Worm (Caenorhabditis elegans) whole organism, young adult: ENCODE results near the gene ZK180.5.
A peak's percentile ranks its signal among the peaks of the same experiment; 100 is the strongest.

ENCODE experiments used
- C06A6.2 ChIP-seq: fragments of 200-800 bp; sonication (Bioruptor generic); conservative IDR thresholded peaks from 2 replicates; pipeline ENCODE4 v1.3.6; 2022; ENCODE audit warnings: missing genetic modification characterization, missing compliant biosample characterization
- C17E4.6 ChIP-seq: fragments of 200-800 bp; sonication (Bioruptor generic); IDR thresholded peaks from 2 replicates; pipeline ENCODE4 v1.3.6; 2022; ENCODE audit warnings: missing genetic modification reagents, missing genetic modification characterization, missing compliant biosample characterization
- F10E7.11 ChIP-seq: sonication (generic microtip); optimal IDR thresholded peaks from 2 replicates; lab custom pipeline; 2017; ENCODE audit warnings: mild to moderate bottlenecking, missing genetic modification characterization, moderate library complexity, missing compliant biosample characterization
- F33H1.4 ChIP-seq: fragments of 200-800 bp; sonication (Bioruptor generic); IDR thresholded peaks from 2 replicates; pipeline ENCODE4 v1.3.6; 2022; ENCODE audit warnings: missing genetic modification reagents, missing genetic modification characterization, missing compliant biosample characterization
- F39B2.1 ChIP-seq: fragments of 200-800 bp; sonication (Bioruptor generic); IDR thresholded peaks from 2 replicates; pipeline ENCODE4 v1.3.6; 2022; ENCODE audit warnings: missing genetic modification reagents, missing genetic modification characterization, missing compliant biosample characterization
- F49E8.2 ChIP-seq: sonication (generic microtip); optimal IDR thresholded peaks from 3 replicates; lab custom pipeline; 2017; ENCODE audit warnings: missing genetic modification characterization, mild to moderate bottlenecking, missing compliant biosample characterization, antibody characterized with exemption, moderate library complexity; ENCODE audit not compliant: insufficient read depth
- F55B11.4 ChIP-seq: sonication (generic microtip); optimal IDR thresholded peaks from 2 replicates; lab custom pipeline; 2016; ENCODE audit warnings: missing compliant biosample characterization, missing genetic modification characterization, borderline replicate concordance; ENCODE audit not compliant: insufficient read depth
- K12H6.12 ChIP-seq: fragments of 200-800 bp; sonication (Bioruptor generic); optimal IDR thresholded peaks from 2 replicates; lab custom pipeline; 2018; ENCODE audit warnings: mild to moderate bottlenecking, missing genetic modification characterization, missing compliant biosample characterization
- Y67H2A.10 ChIP-seq: fragments of 200-800 bp; sonication (Bioruptor generic); conservative IDR thresholded peaks from 2 replicates; pipeline ENCODE4 v1.3.6; 2022; ENCODE audit warnings: missing genetic modification reagents, missing genetic modification characterization, missing compliant biosample characterization
- akir-1 ChIP-seq: fragments of 200-800 bp; sonication (Bioruptor generic); optimal IDR thresholded peaks from 2 replicates; lab custom pipeline; 2018; ENCODE audit warnings: mild to moderate bottlenecking, missing genetic modification characterization, moderate library complexity, missing compliant biosample characterization
- cebp-1 ChIP-seq, 2 experiments: fragments of 200-800 bp in 1 of 2; sonication (Bioruptor generic) in 1 of 2; sonication (generic microtip) in 1 of 2; IDR thresholded peaks in 1 of 2; optimal IDR thresholded peaks in 1 of 2; 2 replicates each; pipeline versions ENCODE4 v1.3.6 to Lab custom; 2017 to 2022; ENCODE audit warnings: missing compliant biosample characterization in 2 of 2, missing genetic modification characterization in 2 of 2, mild to moderate bottlenecking in 1 of 2, missing genetic modification reagents in 1 of 2, moderate library complexity in 1 of 2
- ceh-100 ChIP-seq: fragments of 200-800 bp; sonication (Bioruptor generic); IDR thresholded peaks from 2 replicates; pipeline ENCODE4 v1.3.6; 2022; ENCODE audit warnings: missing genetic modification reagents, missing genetic modification characterization, missing compliant biosample characterization
- ceh-27 ChIP-seq: fragments of 200-800 bp; sonication (Bioruptor generic); optimal IDR thresholded peaks from 2 replicates; lab custom pipeline; 2018; ENCODE audit warnings: mild to moderate bottlenecking, missing genetic modification characterization, moderate library complexity, missing compliant biosample characterization
- ceh-58 ChIP-seq: fragments of 200-800 bp; sonication (Bioruptor generic); IDR thresholded peaks from 2 replicates; pipeline ENCODE4 v1.3.6; 2022; ENCODE audit warnings: missing genetic modification characterization, missing compliant biosample characterization
- dox-1 ChIP-seq: fragments of 200-800 bp; sonication (Bioruptor generic); IDR thresholded peaks from 2 replicates; pipeline ENCODE4 v1.3.6; 2022; ENCODE audit warnings: missing genetic modification reagents, missing genetic modification characterization, missing compliant biosample characterization
- efl-1 ChIP-seq: fragments of 150-350 bp; optimal IDR thresholded peaks from 2 replicates; lab custom pipeline; 2014; ENCODE audit warnings: missing biosample characterization, missing genetic modification reagents, missing genetic modification characterization
- egl-18 ChIP-seq: fragments of 200-800 bp; sonication (Bioruptor generic); IDR thresholded peaks from 2 replicates; pipeline ENCODE4 v1.3.6; 2022; ENCODE audit warnings: missing genetic modification reagents, missing genetic modification characterization, missing compliant biosample characterization
- egl-44 ChIP-seq: fragments of 200-800 bp; sonication (Bioruptor generic); IDR thresholded peaks from 2 replicates; pipeline ENCODE4 v1.3.6; 2022; ENCODE audit warnings: missing genetic modification reagents, missing genetic modification characterization, missing compliant biosample characterization
- egrh-3 ChIP-seq: fragments of 200-800 bp; sonication (Bioruptor generic); IDR thresholded peaks from 2 replicates; pipeline ENCODE4 v1.3.6; 2022; ENCODE audit warnings: missing genetic modification reagents, missing genetic modification characterization, missing compliant biosample characterization
- ekl-4 ChIP-seq: fragments of 200-800 bp; sonication (Bioruptor generic); IDR thresholded peaks from 2 replicates; pipeline ENCODE4 v1.3.6; 2022; ENCODE audit warnings: missing genetic modification reagents, missing genetic modification characterization, missing compliant biosample characterization
- hmg-1.2 ChIP-seq: fragments of 200-800 bp; sonication (Bioruptor generic); IDR thresholded peaks from 2 replicates; pipeline ENCODE4 v1.3.6; 2022; ENCODE audit warnings: missing genetic modification reagents, missing genetic modification characterization, missing compliant biosample characterization
- hrde-1 ChIP-seq: sonication (generic microtip); optimal IDR thresholded peaks from 2 replicates; lab custom pipeline; 2016; ENCODE audit warnings: missing genetic modification characterization, mild to moderate bottlenecking, missing compliant biosample characterization, moderate library complexity, missing genotype, missing genetic modification reagents, borderline replicate concordance
- lag-1 ChIP-seq: fragments of 200-800 bp; sonication (Bioruptor generic); IDR thresholded peaks from 2 replicates; pipeline ENCODE4 v1.3.6; 2022; ENCODE audit warnings: missing genetic modification reagents, missing genetic modification characterization, missing compliant biosample characterization
- lin-26 ChIP-seq: fragments of 200-800 bp; sonication (Bioruptor generic); IDR thresholded peaks from 2 replicates; pipeline ENCODE4 v1.3.6; 2022; ENCODE audit warnings: missing genetic modification reagents, missing genetic modification characterization, missing compliant biosample characterization
- lin-54 ChIP-seq: fragments of 200-800 bp; sonication (Bioruptor generic); optimal IDR thresholded peaks from 2 replicates; lab custom pipeline; 2018; ENCODE audit warnings: mild to moderate bottlenecking, missing genetic modification characterization, missing compliant biosample characterization
- lir-1 ChIP-seq: fragments of 200-800 bp; sonication (Bioruptor generic); conservative IDR thresholded peaks from 2 replicates; pipeline ENCODE4 v1.3.6; 2022; ENCODE audit warnings: missing genetic modification reagents, missing genetic modification characterization, missing compliant biosample characterization
- lsy-27 ChIP-seq: sonication (generic microtip); optimal IDR thresholded peaks from 2 replicates; lab custom pipeline; 2017; ENCODE audit warnings: missing genetic modification characterization, mild to moderate bottlenecking, missing compliant biosample characterization, antibody characterized with exemption, missing genotype, borderline replicate concordance; ENCODE audit not compliant: insufficient read depth
- madf-8 ChIP-seq: fragments of 200-800 bp; sonication (Bioruptor generic); conservative IDR thresholded peaks from 2 replicates; pipeline ENCODE4 v1.3.6; 2022; ENCODE audit warnings: missing genetic modification reagents, missing genetic modification characterization, missing compliant biosample characterization
- mes-4 ChIP-seq: sonication (generic microtip); optimal IDR thresholded peaks from 2 replicates; lab custom pipeline; 2016; ENCODE audit warnings: missing genotype, missing genetic modification characterization, missing compliant biosample characterization
- nfya-2 ChIP-seq: fragments of 200-800 bp; sonication (Bioruptor generic); IDR thresholded peaks from 2 replicates; pipeline ENCODE4 v1.3.6; 2022; ENCODE audit warnings: missing genetic modification reagents, missing genetic modification characterization, missing compliant biosample characterization
- nhr-179 ChIP-seq: sonication (generic microtip); optimal IDR thresholded peaks from 2 replicates; lab custom pipeline; 2016; ENCODE audit warnings: mild to moderate bottlenecking, missing genetic modification characterization, missing compliant biosample characterization
- pbrm-1 ChIP-seq: fragments of 200-800 bp; sonication (Bioruptor generic); IDR thresholded peaks from 2 replicates; pipeline ENCODE4 v1.3.6; 2022; ENCODE audit warnings: missing genetic modification reagents, missing genetic modification characterization, missing compliant biosample characterization
- repo-1 ChIP-seq: sonication (generic microtip); optimal IDR thresholded peaks from 2 replicates; lab custom pipeline; 2017; ENCODE audit warnings: mild to moderate bottlenecking, missing genetic modification characterization, missing compliant biosample characterization
- sea-2 ChIP-seq: fragments of 200-800 bp; sonication (Bioruptor generic); IDR thresholded peaks from 2 replicates; pipeline ENCODE4 v1.3.6; 2022; ENCODE audit warnings: missing genetic modification characterization, missing compliant biosample characterization
- snpc-1.1 ChIP-seq: sonication (generic microtip); optimal IDR thresholded peaks from 2 replicates; lab custom pipeline; 2017; ENCODE audit warnings: missing genetic modification characterization, mild to moderate bottlenecking, missing compliant biosample characterization, antibody characterized with exemption, moderate library complexity, missing genotype, missing genetic modification reagents; ENCODE audit not compliant: insufficient read depth
- somi-1 ChIP-seq: fragments of 200-800 bp; sonication (Bioruptor generic); optimal IDR thresholded peaks from 2 replicates; lab custom pipeline; 2018; ENCODE audit warnings: mild to moderate bottlenecking, missing genetic modification characterization, missing compliant biosample characterization
- tbp1 ChIP-seq: fragments of 200-800 bp; sonication (Bioruptor generic); optimal IDR thresholded peaks from 2 replicates; lab custom pipeline; 2018; ENCODE audit warnings: mild to moderate bottlenecking, missing genetic modification characterization, missing compliant biosample characterization
- tbx-9 ChIP-seq: sonication (generic microtip); optimal IDR thresholded peaks from 2 replicates; lab custom pipeline; 2016; ENCODE audit warnings: borderline replicate concordance, missing genetic modification characterization, inconsistent platforms, missing compliant biosample characterization
- unc-130 ChIP-seq: sonication (generic microtip); optimal IDR thresholded peaks from 2 replicates; lab custom pipeline; 2016; ENCODE audit warnings: missing genetic modification reagents, missing genetic modification characterization, missing compliant biosample characterization
- xnd-1 ChIP-seq: sonication (generic microtip); optimal IDR thresholded peaks from 2 replicates; lab custom pipeline; 2016; ENCODE audit warnings: missing genotype, missing genetic modification reagents, missing genetic modification characterization, missing compliant biosample characterization
- ztf-18 ChIP-seq: sonication (generic microtip); optimal IDR thresholded peaks from 2 replicates; lab custom pipeline; 2016; ENCODE audit warnings: missing genotype, mild to moderate bottlenecking, missing genetic modification characterization, missing compliant biosample characterization
- ztf-22 ChIP-seq: fragments of 200-800 bp; sonication (Bioruptor generic); optimal IDR thresholded peaks from 2 replicates; lab custom pipeline; 2018; ENCODE audit warnings: mild to moderate bottlenecking, missing genetic modification characterization, moderate library complexity, missing compliant biosample characterization
- ztf-25 ChIP-seq: fragments of 200-800 bp; sonication (Bioruptor generic); IDR thresholded peaks from 2 replicates; pipeline ENCODE4 v1.3.6; 2022; ENCODE audit warnings: missing genetic modification reagents, missing genetic modification characterization, missing compliant biosample characterization
- ztf-26 ChIP-seq: sonication (generic microtip); optimal IDR thresholded peaks from 2 replicates; lab custom pipeline; 2017; ENCODE audit warnings: missing genetic modification characterization, missing compliant biosample characterization
- ztf-3 ChIP-seq: fragments of 200-800 bp; sonication (Bioruptor generic); optimal IDR thresholded peaks from 2 replicates; lab custom pipeline; 2018; ENCODE audit warnings: mild to moderate bottlenecking, missing genetic modification characterization, missing compliant biosample characterization
- ztf-6 ChIP-seq: fragments of 200-800 bp; sonication (Bioruptor generic); IDR thresholded peaks from 2 replicates; pipeline ENCODE4 v1.3.6; 2022; ENCODE audit warnings: missing genetic modification reagents, missing genetic modification characterization, missing compliant biosample characterization

The ZK180.5 gene

DNA sequence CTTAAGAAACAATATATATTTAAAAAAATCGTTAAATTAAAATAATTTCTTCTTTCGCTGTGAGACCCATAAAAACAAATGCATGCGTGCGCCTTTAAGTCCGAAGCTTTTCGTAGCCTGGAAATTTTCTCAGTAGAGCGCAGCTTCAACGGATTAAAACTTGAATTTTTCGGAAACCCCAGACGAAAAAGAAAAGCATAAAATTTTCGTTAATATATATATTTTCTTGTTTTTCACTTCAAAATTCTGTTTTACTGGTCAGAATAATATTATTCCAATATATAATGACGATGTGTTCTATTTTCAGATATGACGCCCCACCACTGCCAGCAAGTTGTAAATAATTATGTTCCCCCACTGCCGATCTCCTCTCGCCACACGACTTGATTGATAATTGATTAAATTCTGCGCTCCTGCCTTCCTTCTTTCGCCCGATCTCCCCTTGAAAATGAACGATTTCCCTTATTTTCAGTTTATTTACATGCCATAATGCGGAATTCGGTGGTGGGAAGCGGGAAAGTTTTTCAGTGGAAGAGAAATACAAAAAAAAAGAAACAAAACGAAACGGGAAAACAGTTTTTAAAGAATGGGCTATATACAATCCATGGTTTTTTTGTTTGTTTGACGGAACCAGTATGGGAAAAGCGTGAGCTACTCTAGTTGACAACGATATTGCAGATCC is 48.8 kb downstream of the ZK180.5 start (continued):
- TF ChIP-seq akir-1 (GFP tag; lab: Kevin White, UChicago) (no peak), somi-1 (GFP tag; lab: Kevin White, UChicago) (peak; percentile 73), C17E4.6 (GFP tag; lab: Robert Waterston, UW) (no peak), unc-130 (GFP tag; lab: Kevin White, UChicago) (no peak), pbrm-1 (GFP tag; lab: Robert Waterston, UW) (no peak; the same call in 1 of the 2 replicates), K12H6.12 (tag; lab: Kevin White, UChicago) (peak; percentile 41), sea-2 (GFP tag; lab: Robert Waterston, UW) (no peak), egl-44 (GFP tag; lab: Robert Waterston, UW) (no peak), lir-1 (no peak), repo-1 (tag; lab: Kevin White, UChicago) (peak; percentile 95), lin-54 (peak; percentile 54), ztf-18 (peak; percentile 36), Y67H2A.10 (GFP tag; lab: Robert Waterston, UW) (no peak), F39B2.1 (no peak), lag-1 (GFP tag; lab: Robert Waterston, UW) (no peak), egrh-3 (GFP tag; lab: Robert Waterston, UW) (peak; percentile 55), F55B11.4 (tag; lab: Kevin White, UChicago) (no peak), lsy-27 (tag; lab: Kevin White, UChicago) (no peak), F49E8.2 (tag; lab: Kevin White, UChicago) (peak; percentile 67), mes-4 (peak; percentile 8), hmg-1.2 (GFP tag; lab: Robert Waterston, UW) (peak; percentile 14; the same call in 1 of the 2 replicates), nfya-2 (no peak), F10E7.11 (no peak), ceh-100 (GFP tag; lab: Robert Waterston, UW) (no peak), ztf-26 (tag; lab: Kevin White, UChicago) (peak; percentile 82), ceh-58 (GFP tag; lab: Robert Waterston, UW) (no peak), C06A6.2 (GFP tag; lab: Robert Waterston, UW) (0 out of 2 replicates have a peak, but pooled peaks have one; percentile 21), nhr-179 (no peak), egl-18 (GFP tag; lab: Robert Waterston, UW) (no peak), ztf-6 (GFP tag; lab: Robert Waterston, UW) (no peak; the same call in 1 of the 2 replicates), tbx-9 (tag; lab: Kevin White, UChicago) (no peak), tbp1 (peak; percentile 60), lin-26 (no peak; the same call in 1 of the 2 replicates), ztf-25 (GFP tag; lab: Robert Waterston, UW) (no peak), cebp-1 (GFP tag; IDR thresholded peaks at IDR 0.05; lab: Robert Waterston, UW) (peak; percentile 42; the same call in 1 of the 2 replicates), cebp-1 (tag; optimal IDR thresholded peaks at IDR 0.05; lab: Kevin White, UChicago) (peak; percentile 81), snpc-1.1 (tag; lab: Kevin White, UChicago) (peak; percentile 18), efl-1 (peak; percentile 34), ceh-27 (GFP tag; lab: Kevin White, UChicago) (peak; percentile 38), dox-1 (GFP tag; lab: Robert Waterston, UW) (peak; percentile 60; the same call in 1 of the 2 replicates), ztf-3 (GFP tag; lab: Kevin White, UChicago) (peak; percentile 12), ztf-22 (GFP tag; lab: Kevin White, UChicago) (no peak), madf-8 (GFP tag; lab: Robert Waterston, UW) (peak; percentile 59), ekl-4 (GFP tag; lab: Robert Waterston, UW) (no peak), hrde-1 (tag; lab: Kevin White, UChicago) (no peak), F33H1.4 (GFP tag; lab: Robert Waterston, UW) (peak; percentile 85), xnd-1 (tag; lab: Kevin White, UChicago) (peak; percentile 67)
